Fruit fly (Drosophila melanogaster) whole organism, embryonic: ENCODE results near the gene mRpS35.

ENCODE experiments used
- Asciz ChIP-seq: fragments of 200-800 bp; sonication (Bioruptor generic); optimal IDR thresholded peaks from 2 replicates; lab custom pipeline; 2017; ENCODE audit warnings: missing biosample characterization, mild to moderate bottlenecking, missing genetic modification characterization, missing genetic modification reagents
- B-H1 ChIP-seq: fragments of 200-800 bp; sonication (Bioruptor generic); IDR thresholded peaks from 3 replicates; pipeline ENCODE4 v1.3.6; 2022; ENCODE audit warnings: missing biosample characterization, missing genetic modification characterization
- BEAF-32 ChIP-seq: fragments of 200-800 bp; sonication (Bioruptor generic); optimal IDR thresholded peaks from 3 replicates; lab custom pipeline; 2017; ENCODE audit warnings: missing biosample characterization, missing genetic modification characterization, mild to moderate bottlenecking, moderate library complexity, missing genetic modification reagents
- Bgb ChIP-seq: fragments of 200-800 bp; sonication (Bioruptor generic); IDR thresholded peaks from 2 replicates; pipeline ENCODE4 v1.3.6; 2022; ENCODE audit warnings: missing biosample characterization, missing genetic modification characterization; ENCODE audit not compliant: partially characterized antibody
- CG13287 ChIP-seq: fragments of 200-800 bp; sonication (Bioruptor generic); IDR thresholded peaks from 2 replicates; pipeline ENCODE4 v1.3.6; 2022; ENCODE audit warnings: missing biosample characterization, missing genetic modification characterization; ENCODE audit not compliant: partially characterized antibody
- CG14667 ChIP-seq: fragments of 200-800 bp; sonication (Bioruptor generic); IDR thresholded peaks from 2 replicates; pipeline ENCODE4 v1.3.6; 2022; ENCODE audit warnings: missing biosample characterization, missing genetic modification characterization
- CG14710 ChIP-seq: fragments of 200-800 bp; sonication (Bioruptor generic); optimal IDR thresholded peaks from 3 replicates; lab custom pipeline; 2019; ENCODE audit warnings: missing biosample characterization, mild to moderate bottlenecking, missing genetic modification characterization, moderate library complexity
- CG15514 ChIP-seq: fragments of 200-800 bp; sonication (Bioruptor generic); optimal IDR thresholded peaks from 3 replicates; lab custom pipeline; 2017; ENCODE audit warnings: missing biosample characterization, missing genetic modification characterization, mild to moderate bottlenecking, moderate library complexity, missing genetic modification reagents
- CG1603 ChIP-seq: fragments of 200-800 bp; sonication (Bioruptor generic); optimal IDR thresholded peaks from 2 replicates; lab custom pipeline; 2019; ENCODE audit warnings: missing biosample characterization, mild to moderate bottlenecking, missing genetic modification characterization, moderate library complexity
- CG17186 ChIP-seq: fragments of 200-800 bp; sonication (Bioruptor generic); optimal IDR thresholded peaks from 3 replicates; lab custom pipeline; 2017; ENCODE audit warnings: missing biosample characterization, missing genetic modification reagents, missing genetic modification characterization
- CG17385 ChIP-seq: fragments of 200-800 bp; sonication (Bioruptor generic); optimal IDR thresholded peaks from 3 replicates; lab custom pipeline; 2018; ENCODE audit warnings: missing biosample characterization, mild to moderate bottlenecking, missing genetic modification characterization
- CG17802 ChIP-seq: fragments of 200-800 bp; sonication (Bioruptor generic); optimal IDR thresholded peaks from 2 replicates; lab custom pipeline; 2018; ENCODE audit warnings: missing biosample characterization, mild to moderate bottlenecking, missing genetic modification characterization, moderate library complexity
- CG2712 ChIP-seq: fragments of 200-800 bp; optimal IDR thresholded peaks from 3 replicates; lab custom pipeline; 2019; ENCODE audit warnings: missing biosample characterization, mild to moderate bottlenecking, missing genetic modification characterization, moderate library complexity
- CG34422 ChIP-seq: fragments of 200-800 bp; sonication (Bioruptor generic); IDR thresholded peaks from 3 replicates; pipeline ENCODE4 v1.3.6; 2022; ENCODE audit warnings: missing biosample characterization, missing genetic modification characterization
- CG3847 ChIP-seq: fragments of 200-800 bp; sonication (Bioruptor generic); IDR thresholded peaks from 2 replicates; pipeline ENCODE4 v1.3.6; 2022; ENCODE audit warnings: missing biosample characterization, missing genetic modification characterization
- CG3995 ChIP-seq: fragments of 200-800 bp; sonication (Bioruptor generic); optimal IDR thresholded peaks from 3 replicates; lab custom pipeline; 2016; ENCODE audit warnings: missing biosample characterization, missing genetic modification characterization
- CG4617 ChIP-seq: fragments of 200-800 bp; sonication (Bioruptor generic); optimal IDR thresholded peaks from 3 replicates; lab custom pipeline; 2016; ENCODE audit warnings: missing biosample characterization, missing genetic modification characterization, borderline replicate concordance
- CG9797 ChIP-seq: fragments of 200-800 bp; sonication (Bioruptor generic); optimal IDR thresholded peaks from 3 replicates; lab custom pipeline; 2018; ENCODE audit warnings: missing biosample characterization, mild to moderate bottlenecking, missing genetic modification characterization
- Deaf1 ChIP-seq: fragments of 200-800 bp; optimal IDR thresholded peaks from 3 replicates; lab custom pipeline; 2019; ENCODE audit warnings: missing biosample characterization, mild to moderate bottlenecking, missing genetic modification characterization, moderate library complexity
- Dip3 ChIP-seq: fragments of 200-800 bp; sonication (Bioruptor generic); optimal IDR thresholded peaks from 3 replicates; lab custom pipeline; 2016; ENCODE audit warnings: missing biosample characterization, missing genetic modification characterization
- Dll ChIP-seq: fragments of 200-800 bp; sonication (Bioruptor generic); IDR thresholded peaks from 4 replicates; pipeline ENCODE4 v1.3.6; 2022; ENCODE audit warnings: missing biosample characterization, missing genetic modification characterization; ENCODE audit not compliant: partially characterized antibody
- Dp ChIP-seq: fragments of 200-800 bp; sonication (Bioruptor generic); optimal IDR thresholded peaks from 2 replicates; lab custom pipeline; 2018; ENCODE audit warnings: missing biosample characterization, mild to moderate bottlenecking, missing genetic modification characterization, moderate library complexity
- Drgx ChIP-seq: fragments of 200-800 bp; sonication (Bioruptor generic); IDR thresholded peaks from 2 replicates; pipeline ENCODE4 v1.3.6; 2022; ENCODE audit warnings: missing biosample characterization, missing genetic modification characterization
- Hand ChIP-seq: fragments of 200-800 bp; sonication (Bioruptor generic); optimal IDR thresholded peaks from 2 replicates; lab custom pipeline; 2017; ENCODE audit warnings: mild to moderate bottlenecking, missing biosample characterization, missing genetic modification reagents, missing genetic modification characterization
- Hr78 ChIP-seq, 2 experiments: fragments of 200-800 bp in 1 of 2; fragments of >200 bp in 1 of 2; sonication (Bioruptor generic) in 1 of 2; optimal IDR thresholded peaks; 2 replicates each; lab custom pipeline; 2017 to 2019; ENCODE audit warnings: missing biosample characterization in 2 of 2, missing genetic modification characterization in 2 of 2, mild to moderate bottlenecking in 1 of 2, moderate library complexity in 1 of 2
- MESR4 ChIP-seq: fragments of 200-800 bp; sonication (Bioruptor generic); optimal IDR thresholded peaks from 2 replicates; lab custom pipeline; 2018; ENCODE audit warnings: missing biosample characterization, mild to moderate bottlenecking, missing genetic modification characterization, moderate library complexity
- Med ChIP-seq: fragments of 200-800 bp; sonication (Bioruptor generic); peaks from one replicate; lab custom pipeline; 2016; ENCODE audit warnings: missing biosample characterization, missing genetic modification characterization, mild to moderate bottlenecking, inconsistent platforms, moderate library complexity
- Myb ChIP-seq: fragments of 200-800 bp; sonication (Bioruptor generic); optimal IDR thresholded peaks from 2 replicates; lab custom pipeline; 2016; ENCODE audit warnings: missing biosample characterization, missing genetic modification characterization
- Nf-YC ChIP-seq: fragments of 200-800 bp; optimal IDR thresholded peaks from 3 replicates; lab custom pipeline; 2019; ENCODE audit warnings: missing biosample characterization, mild to moderate bottlenecking, missing genetic modification characterization, moderate library complexity
- Sin3A ChIP-seq: fragments of >200 bp; optimal IDR thresholded peaks from 2 replicates; lab custom pipeline; 2018
- cad ChIP-seq: fragments of >200 bp; optimal IDR thresholded peaks from 2 replicates; lab custom pipeline; 2017; ENCODE audit warnings: missing biosample characterization, missing genetic modification characterization
- crp ChIP-seq, 2 experiments: fragments of 200-800 bp; sonication (Bioruptor generic); optimal IDR thresholded peaks; 2 replicates in 1 of 2; 3 replicates in 1 of 2; lab custom pipeline; 2017; ENCODE audit warnings: missing biosample characterization in 2 of 2, missing genetic modification characterization in 2 of 2, mild to moderate bottlenecking in 1 of 2, moderate library complexity in 1 of 2
- fu2 ChIP-seq: fragments of 200-800 bp; sonication (Bioruptor generic); optimal IDR thresholded peaks from 2 replicates; lab custom pipeline; 2016; ENCODE audit warnings: missing biosample characterization, missing genetic modification characterization
- gfzf ChIP-seq: fragments of 200-800 bp; sonication (Bioruptor generic); optimal IDR thresholded peaks from 2 replicates; lab custom pipeline; 2016; ENCODE audit warnings: missing biosample characterization, mild to moderate bottlenecking, missing genetic modification characterization, moderate library complexity
- lab ChIP-seq: fragments of 200-800 bp; sonication (Bioruptor generic); optimal IDR thresholded peaks from 3 replicates; lab custom pipeline; 2017; ENCODE audit warnings: missing biosample characterization, missing genetic modification characterization, mild to moderate bottlenecking, moderate library complexity, missing genetic modification reagents
- nerfin-1 ChIP-seq: fragments of 200-800 bp; sonication (Bioruptor generic); optimal IDR thresholded peaks from 3 replicates; lab custom pipeline; 2019; ENCODE audit warnings: missing biosample characterization, mild to moderate bottlenecking, missing genetic modification characterization, moderate library complexity
- nmo ChIP-seq: fragments of 200-800 bp; sonication (Bioruptor generic); optimal IDR thresholded peaks from 2 replicates; lab custom pipeline; 2018; ENCODE audit warnings: missing biosample characterization, mild to moderate bottlenecking, missing genetic modification characterization, moderate library complexity
- nom ChIP-seq: fragments of 200-800 bp; sonication (Bioruptor generic); optimal IDR thresholded peaks from 2 replicates; lab custom pipeline; 2017; ENCODE audit warnings: missing biosample characterization, missing genetic modification characterization, mild to moderate bottlenecking, moderate library complexity, missing genetic modification reagents
- pzg ChIP-seq: fragments of 200-800 bp; sonication (Bioruptor generic); optimal IDR thresholded peaks from 3 replicates; lab custom pipeline; 2018; ENCODE audit warnings: missing biosample characterization, mild to moderate bottlenecking, missing genetic modification characterization, moderate library complexity
- rib ChIP-seq: fragments of 200-800 bp; sonication (Bioruptor generic); IDR thresholded peaks from 2 replicates; pipeline ENCODE4 v1.3.6; 2022; ENCODE audit warnings: missing biosample characterization, missing genetic modification characterization
- sens ChIP-seq: fragments of 200-800 bp; sonication (Bioruptor generic); peaks from one replicate; lab custom pipeline; 2016; ENCODE audit warnings: missing biosample characterization, missing genetic modification characterization
- stwl ChIP-seq: fragments of 200-800 bp; sonication (Bioruptor generic); optimal IDR thresholded peaks from 3 replicates; lab custom pipeline; 2018; ENCODE audit warnings: missing biosample characterization, mild to moderate bottlenecking, missing genetic modification characterization, moderate library complexity
- sug ChIP-seq: fragments of 200-800 bp; optimal IDR thresholded peaks from 2 replicates; lab custom pipeline; 2019; ENCODE audit warnings: missing biosample characterization, mild to moderate bottlenecking, missing genetic modification characterization, moderate library complexity
- tll ChIP-seq, 2 experiments: fragments of 200-800 bp in 1 of 2; fragments of >200 bp in 1 of 2; sonication (Bioruptor generic) in 1 of 2; optimal IDR thresholded peaks; 2 replicates each; lab custom pipeline; 2017 to 2019; ENCODE audit warnings: missing biosample characterization in 2 of 2, missing genetic modification characterization in 2 of 2, mild to moderate bottlenecking in 1 of 2, moderate library complexity in 1 of 2
- zf30C ChIP-seq: fragments of 200-800 bp; sonication (Bioruptor generic); optimal IDR thresholded peaks from 3 replicates; lab custom pipeline; 2018; ENCODE audit warnings: missing biosample characterization, mild to moderate bottlenecking, missing genetic modification characterization

Gene mRpS35

dm6 chr3L:2766269-2767088 is 14.2 kb upstream of the mRpS35 start, which contains the start of the genes Mrtf and Non2 (continued):
- no peak for TF ChIP-seq rib
- TF ChIP-seq nerfin-1 (tag; lab: Kevin White, UChicago) = peak; percentile 32
- 0 out of 3 replicates have a peak, but pooled peaks have one; percentile 31 for TF ChIP-seq B-H1 (GFP tag; lab: Robert Waterston, UW)
- peak; percentile 57 for TF ChIP-seq lab (GFP tag; lab: Kevin White, UChicago)
- TF ChIP-seq, all 482 proteins: peak for 294

dm6 chr3L:2772045-2772444 is 8.7 kb upstream of the mRpS35 start, which contains the start of gene AhcyL1:
Gene AhcyL1 (minus strand): TSS chr3L:2772325.
- 0 out of 2 replicates have a peak, but pooled peaks have one; percentile 14 for TF ChIP-seq Drgx (GFP tag; lab: Robert Waterston, UW)
- TF ChIP-seq crp (GFP tag; optimal IDR thresholded peaks at IDR 0.05; lab: Kevin White, UChicago) = peak in 1 of 2 experiments; percentile 31
- peak; percentile 26 for TF ChIP-seq CG2712 (tag; lab: Kevin White, UChicago)
- TF ChIP-seq CG15514 (GFP tag; lab: Kevin White, UChicago) = peak; percentile 27
- no peak for TF ChIP-seq CG17802
- peak; percentile 8; the same call in 1 of the 2 replicates for TF ChIP-seq Bgb
- peak; percentile 80 for TF ChIP-seq CG3995
- no peak for TF ChIP-seq Dip3
- TF ChIP-seq nom (GFP tag; lab: Kevin White, UChicago) = peak; percentile 65
- no peak for TF ChIP-seq cad (GFP tag; lab: Kevin White, UChicago)
- TF ChIP-seq fu2 (GFP tag; lab: Kevin White, UChicago) = no peak
- TF ChIP-seq nmo (GFP tag; lab: Kevin White, UChicago) = peak; percentile 9
- peak; percentile 78 for TF ChIP-seq CG9797 (GFP tag; lab: Kevin White, UChicago)
- peak; percentile 85 for TF ChIP-seq gfzf (GFP tag; lab: Kevin White, UChicago)
- TF ChIP-seq CG3847 (GFP tag; lab: Robert Waterston, UW) = 0 out of 2 replicates have a peak, but pooled peaks have one; percentile 8
- TF ChIP-seq CG34422 = peak; percentile 40; the same call in 1 of the 3 replicates
- peak; percentile 37; the same call in 1 of the 4 replicates for TF ChIP-seq Dll (GFP tag; lab: Robert Waterston, UW)
- peak in 1 of 2 experiments; percentile 82 for TF ChIP-seq Hr78 (GFP tag; optimal IDR thresholded peaks at IDR 0.05; lab: Kevin White, UChicago)
- peak; percentile 60 for TF ChIP-seq pzg
- TF ChIP-seq CG4617 (GFP tag; lab: Kevin White, UChicago) = peak; percentile 89
- TF ChIP-seq Myb (GFP tag; lab: Kevin White, UChicago) = peak; percentile 91
- peak; percentile 37 for TF ChIP-seq sens
- TF ChIP-seq CG13287 = peak; percentile 49; the same call in 1 of the 2 replicates
- TF ChIP-seq Hand (GFP tag; lab: Kevin White, UChicago) = no peak
- TF ChIP-seq Med (GFP tag; lab: Kevin White, UChicago) = peak; percentile 43
- peak; percentile 93 for TF ChIP-seq CG17385
- peak; percentile 50 for TF ChIP-seq stwl (tag; lab: Kevin White, UChicago)
- TF ChIP-seq BEAF-32 (GFP tag; lab: Kevin White, UChicago) = peak; percentile 14
- peak; percentile 6 for TF ChIP-seq Deaf1 (tag; lab: Kevin White, UChicago)
- TF ChIP-seq CG17186 = peak; percentile 7
- TF ChIP-seq MESR4 (GFP tag; lab: Kevin White, UChicago) = peak; percentile 94
- TF ChIP-seq Nf-YC = peak; percentile 8
- peak; percentile 86 for TF ChIP-seq sug (tag; lab: Kevin White, UChicago)
- peak; percentile 42 for TF ChIP-seq CG1603
- peak; percentile 16 for TF ChIP-seq Sin3A (lab: Kevin White, UChicago)
- TF ChIP-seq tll (GFP tag; optimal IDR thresholded peaks at IDR 0.05; lab: Kevin White, UChicago) = no peak
- TF ChIP-seq CG14710 (tag; lab: Kevin White, UChicago) = peak; percentile 40
- TF ChIP-seq Asciz (GFP tag; lab: Kevin White, UChicago) = no peak
- no peak for TF ChIP-seq CG14667 (GFP tag; lab: Robert Waterston, UW)
- TF ChIP-seq Dp = peak; percentile 25
- TF ChIP-seq zf30C = no peak
